Worm (Caenorhabditis elegans): ENCODE data around the gene C50F4.12.
A peak's percentile ranks its signal among the peaks of the same experiment; 100 is the strongest.

C50F4.12 gene

ce11 chrV:9516280-9516679 is 23.3 kb downstream of the C50F4.12 start (continued):
- TF ChIP-seq ets-5 (GFP tag; IDR thresholded peaks at IDR 0.05) (no peak), F16B12.6 (tag; optimal IDR thresholded peaks at IDR 0.05) (no peak), ztf-4 (tag; optimal IDR thresholded peaks at IDR 0.05) (no peak), mep-1 (tag; optimal IDR thresholded peaks at IDR 0.05) (peak; percentile 56), grh-1 (GFP tag; IDR thresholded peaks at IDR 0.05) (peak; percentile 53; the same call in 1 of the 2 replicates), unc-62 (GFP tag; optimal IDR thresholded peaks at IDR 0.05) (no peak), pax-3 (tag; optimal IDR thresholded peaks at IDR 0.05) (no peak), lir-3 (tag; optimal IDR thresholded peaks at IDR 0.05; ENCODE audit: poor library complexity) (peak; percentile 39), alr-1 (tag; optimal IDR thresholded peaks at IDR 0.05; ENCODE audit: borderline replicate concordance) (no peak), sup-37 (GFP tag; optimal IDR thresholded peaks at IDR 0.05) (no peak), nhr-20 (tag; optimal IDR thresholded peaks at IDR 0.05) (peak; percentile 94), lin-14 (GFP tag; optimal IDR thresholded peaks at IDR 0.05) (peak; percentile 85), hlh-4 (tag; optimal IDR thresholded peaks at IDR 0.05) (no peak), ceh-88 (GFP tag; IDR thresholded peaks at IDR 0.05) (0 out of 2 replicates have a peak, but pooled peaks have one; percentile 35), snu-23 (GFP tag; optimal IDR thresholded peaks at IDR 0.05) (peak; percentile 79), nhr-90 (tag; optimal IDR thresholded peaks at IDR 0.05; ENCODE audit: poor library complexity) (peak; percentile 87), nhr-28 (tag; optimal IDR thresholded peaks at IDR 0.05) (no peak), unc-130 (tag; optimal IDR thresholded peaks at IDR 0.05) (peak; percentile 93), nhr-47 (tag; optimal IDR thresholded peaks at IDR 0.05) (peak; percentile 69), fkh-8 (tag; optimal IDR thresholded peaks at IDR 0.05) (no peak), efl-3 (GFP tag; optimal IDR thresholded peaks at IDR 0.05) (no peak), ceh-82 (tag; optimal IDR thresholded peaks at IDR 0.05) (no peak), fkh-4 (tag; optimal IDR thresholded peaks at IDR 0.05; ENCODE audit: borderline replicate concordance) (no peak), nhr-19 (GFP tag; conservative IDR thresholded peaks at IDR 0.05) (peak; percentile 95), hpl-2 (GFP tag; optimal IDR thresholded peaks at IDR 0.05) (peak; percentile 77), ama-1 (optimal IDR thresholded peaks at IDR 0.05) (peak; percentile 41), lin-39 (tag; optimal IDR thresholded peaks at IDR 0.05) (no peak), vab-15 (tag; optimal IDR thresholded peaks at IDR 0.05) (peak; percentile 23), nhr-237 (tag; optimal IDR thresholded peaks at IDR 0.05) (no peak), nhr-71 (tag; optimal IDR thresholded peaks at IDR 0.05) (peak; percentile 89), nhr-11 (tag; optimal IDR thresholded peaks at IDR 0.05) (no peak), lin-13 (GFP tag; optimal IDR thresholded peaks at IDR 0.05) (peak; percentile 36), lin-15B (tag; optimal IDR thresholded peaks at IDR 0.05) (no peak), hlh-17 (GFP tag; optimal IDR thresholded peaks at IDR 0.05; ENCODE audit: borderline replicate concordance) (no peak), elt-2 (tag; optimal IDR thresholded peaks at IDR 0.05) (peak; percentile 78), skn-1 (tag; optimal IDR thresholded peaks at IDR 0.05) (no peak), egl-27 (tag; optimal IDR thresholded peaks at IDR 0.05) (no peak), ceh-90 (tag; optimal IDR thresholded peaks at IDR 0.05) (no peak), efl-1 (optimal IDR thresholded peaks at IDR 0.05) (peak in 1 of 2 experiments; percentile 21), efl-1 (GFP tag; optimal IDR thresholded peaks at IDR 0.05 in 1 of 2) (peak in 1 of 2 experiments; percentile 90), dpl-1 (GFP tag; optimal IDR thresholded peaks at IDR 0.05) (peak in 1 of 3 experiments; percentile 58), snpc-4 (tag; optimal IDR thresholded peaks at IDR 0.05) (no peak), tbx-2 (tag; optimal IDR thresholded peaks at IDR 0.05) (peak; percentile 78), fos-1 (tag; optimal IDR thresholded peaks at IDR 0.05) (no peak), isw-1 (GFP tag; IDR thresholded peaks at IDR 0.05) (no peak)
